Worm (Caenorhabditis elegans) whole organism, L3 larva: Measurements from ENCODE around the gene F38G1.3.

ENCODE experiments used
- R02D3.7 ChIP-seq: fragments of 150-350 bp; optimal IDR thresholded peaks from 2 replicates; lab custom pipeline; 2014; ENCODE audit warnings: missing biosample characterization, missing genetic modification characterization
- ZK546.5 ChIP-seq: sonication (generic microtip); optimal IDR thresholded peaks from 2 replicates; lab custom pipeline; 2017; ENCODE audit warnings: missing biosample characterization, missing genetic modification characterization
- ceh-16 ChIP-seq: sonication (generic microtip); optimal IDR thresholded peaks from 2 replicates; lab custom pipeline; 2017; ENCODE audit warnings: missing biosample characterization, missing genetic modification characterization
- ceh-28 ChIP-seq: fragments of 150-350 bp; optimal IDR thresholded peaks from 2 replicates; lab custom pipeline; 2014; ENCODE audit warnings: missing biosample characterization, missing genetic modification reagents, missing genetic modification characterization
- ceh-82 ChIP-seq: fragments of 150-350 bp; optimal IDR thresholded peaks from 2 replicates; lab custom pipeline; 2014; ENCODE audit warnings: missing biosample characterization, missing genetic modification characterization
- egl-27 ChIP-seq: sonication (generic microtip); optimal IDR thresholded peaks from 4 replicates; lab custom pipeline; 2017; ENCODE audit warnings: missing biosample characterization, missing genetic modification reagents, missing genetic modification characterization
- egl-5 ChIP-seq: fragments of 150-350 bp; optimal IDR thresholded peaks from 2 replicates; lab custom pipeline; 2017; ENCODE audit warnings: missing biosample characterization, missing genetic modification reagents, missing genetic modification characterization, inconsistent platforms
- elt-1 ChIP-seq: fragments of 150-350 bp; optimal IDR thresholded peaks from 2 replicates; lab custom pipeline; 2014; ENCODE audit warnings: missing biosample characterization, missing genetic modification characterization
- elt-2 ChIP-seq: sonication (generic microtip); optimal IDR thresholded peaks from 2 replicates; lab custom pipeline; 2016; ENCODE audit warnings: missing genetic modification reagents, mild to moderate bottlenecking, missing genetic modification characterization, missing compliant biosample characterization
- elt-3 ChIP-seq, 3 experiments: fragments of 150-350 bp in 1 of 3; sonication (generic microtip) in 2 of 3; optimal IDR thresholded peaks; 2 replicates in 2 of 3; 4 replicates in 1 of 3; lab custom pipeline; 2014 to 2017; ENCODE audit warnings: missing biosample characterization in 3 of 3, missing genetic modification characterization in 3 of 3
- eor-1 ChIP-seq, 2 experiments: fragments of 150-350 bp; optimal IDR thresholded peaks; 2 replicates each; lab custom pipeline; 2014 to 2018; ENCODE audit warnings: missing biosample characterization in 2 of 2, missing genetic modification characterization in 2 of 2
- fkh-10 ChIP-seq: sonication (generic microtip); optimal IDR thresholded peaks from 2 replicates; lab custom pipeline; 2017; ENCODE audit warnings: missing biosample characterization, missing genetic modification reagents, missing genetic modification characterization
- fos-1 ChIP-seq: fragments of 150-350 bp; optimal IDR thresholded peaks from 2 replicates; lab custom pipeline; 2014; ENCODE audit warnings: missing biosample characterization, missing genetic modification characterization
- jun-1 ChIP-seq: fragments of 150-350 bp; optimal IDR thresholded peaks from 2 replicates; lab custom pipeline; 2014; ENCODE audit warnings: missing biosample characterization, missing genetic modification reagents, missing genetic modification characterization
- lin-15B ChIP-seq: fragments of 150-350 bp; optimal IDR thresholded peaks from 2 replicates; lab custom pipeline; 2014; ENCODE audit warnings: missing biosample characterization, missing genetic modification characterization
- lsy-12 ChIP-seq: sonication (generic microtip); optimal IDR thresholded peaks from 2 replicates; lab custom pipeline; 2016; ENCODE audit warnings: mild to moderate bottlenecking, missing genetic modification characterization, missing compliant biosample characterization
- mdl-1 ChIP-seq: fragments of 150-350 bp; optimal IDR thresholded peaks from 2 replicates; lab custom pipeline; 2014; ENCODE audit warnings: missing biosample characterization, missing genetic modification characterization
- mml-1 ChIP-seq: fragments of 150-350 bp; sonication (generic microtip); optimal IDR thresholded peaks from 3 replicates; lab custom pipeline; 2014; ENCODE audit warnings: missing biosample characterization, missing genetic modification characterization
- nfya-1 ChIP-seq: sonication (generic microtip); optimal IDR thresholded peaks from 2 replicates; lab custom pipeline; 2017; ENCODE audit warnings: missing genetic modification characterization, mild to moderate bottlenecking, missing compliant biosample characterization, antibody characterized with exemption, moderate library complexity; ENCODE audit not compliant: insufficient read depth
- nhr-11 ChIP-seq: fragments of 150-350 bp; optimal IDR thresholded peaks from 2 replicates; lab custom pipeline; 2014; ENCODE audit warnings: missing biosample characterization, missing genetic modification characterization
- nhr-23 ChIP-seq: fragments of 150-350 bp; optimal IDR thresholded peaks from 2 replicates; lab custom pipeline; 2014; ENCODE audit warnings: missing biosample characterization, missing genetic modification reagents, missing genetic modification characterization
- nhr-25 ChIP-seq: sonication (generic microtip); optimal IDR thresholded peaks from 2 replicates; lab custom pipeline; 2017; ENCODE audit warnings: missing biosample characterization, missing genetic modification characterization
- nhr-43 ChIP-seq: sonication (generic microtip); optimal IDR thresholded peaks from 2 replicates; lab custom pipeline; 2016; ENCODE audit warnings: mild to moderate bottlenecking, missing genetic modification characterization, missing compliant biosample characterization; ENCODE audit not compliant: poor library complexity, severe bottlenecking
- nhr-67 ChIP-seq: fragments of 150-350 bp; optimal IDR thresholded peaks from 2 replicates; lab custom pipeline; 2014; ENCODE audit warnings: missing biosample characterization, missing genetic modification characterization
- nhr-77 ChIP-seq: fragments of 150-350 bp; optimal IDR thresholded peaks from 2 replicates; lab custom pipeline; 2014; ENCODE audit warnings: missing biosample characterization, missing genetic modification characterization
- pha-4 ChIP-seq: fragments of 150-350 bp; optimal IDR thresholded peaks from 2 replicates; lab custom pipeline; 2014; ENCODE audit warnings: missing biosample characterization, missing genetic modification reagents, missing genetic modification characterization
- pqm-1 ChIP-seq: fragments of 150-350 bp; optimal IDR thresholded peaks from 2 replicates; lab custom pipeline; 2017; ENCODE audit warnings: missing biosample characterization, missing genetic modification characterization, inconsistent platforms
- skn-1 ChIP-seq: fragments of 150-350 bp; optimal IDR thresholded peaks from 2 replicates; lab custom pipeline; 2014; ENCODE audit warnings: missing biosample characterization, missing genetic modification characterization
- tbx-2 ChIP-seq: sonication (generic microtip); optimal IDR thresholded peaks from 2 replicates; lab custom pipeline; 2016; ENCODE audit warnings: mild to moderate bottlenecking, missing genetic modification characterization, missing compliant biosample characterization
- unc-39 ChIP-seq: sonication (generic microtip); optimal IDR thresholded peaks from 4 replicates; lab custom pipeline; 2017; ENCODE audit warnings: missing biosample characterization, missing genetic modification characterization
- ztf-11 ChIP-seq: fragments of 150-350 bp; optimal IDR thresholded peaks from 2 replicates; lab custom pipeline; 2014; ENCODE audit warnings: missing biosample characterization, missing genetic modification characterization
- ztf-4 ChIP-seq: fragments of 150-350 bp; optimal IDR thresholded peaks from 2 replicates; lab custom pipeline; 2014; ENCODE audit warnings: missing biosample characterization, missing genetic modification characterization

F38G1.3 gene

ce11 chrX:440420-440819 is 35.9 kb upstream of the F38G1.3 start:
- peak; percentile 13 for TF ChIP-seq pha-4 (tag; lab: Kevin White, UChicago)
- peak; percentile 1 for TF ChIP-seq nfya-1 (tag; lab: Kevin White, UChicago)
- no peak for TF ChIP-seq ZK546.5
- TF ChIP-seq skn-1 (tag; lab: Kevin White, UChicago) = peak; percentile 0
- TF ChIP-seq ztf-11 = no peak
- TF ChIP-seq egl-5 = no peak
- TF ChIP-seq nhr-77 (tag; lab: Kevin White, UChicago) = no peak
- peak; percentile 68 for TF ChIP-seq jun-1 (tag; lab: Kevin White, UChicago)
- TF ChIP-seq elt-3 (tag; optimal IDR thresholded peaks at IDR 0.05; lab: Kevin White, UChicago) = no peak
- no peak for TF ChIP-seq egl-27 (tag; lab: Kevin White, UChicago)
- no peak for TF ChIP-seq eor-1 (tag; optimal IDR thresholded peaks at IDR 0.05; lab: Kevin White, UChicago)
- no peak for TF ChIP-seq ceh-28 (tag; lab: Kevin White, UChicago)
- TF ChIP-seq lin-15B (tag; lab: Kevin White, UChicago) = no peak
- no peak for TF ChIP-seq lsy-12 (tag; lab: Kevin White, UChicago)
- peak; percentile 93 for TF ChIP-seq pqm-1 (tag; lab: Kevin White, UChicago)
- no peak for TF ChIP-seq ceh-16 (tag; lab: Kevin White, UChicago)
- no peak for TF ChIP-seq fos-1 (tag; lab: Kevin White, UChicago)
- TF ChIP-seq nhr-43 = no peak
- peak; percentile 97 for TF ChIP-seq elt-2 (tag; lab: Kevin White, UChicago)
- no peak for TF ChIP-seq unc-39 (tag; lab: Kevin White, UChicago)
- no peak for TF ChIP-seq nhr-67 (tag; lab: Kevin White, UChicago)

DNA sequence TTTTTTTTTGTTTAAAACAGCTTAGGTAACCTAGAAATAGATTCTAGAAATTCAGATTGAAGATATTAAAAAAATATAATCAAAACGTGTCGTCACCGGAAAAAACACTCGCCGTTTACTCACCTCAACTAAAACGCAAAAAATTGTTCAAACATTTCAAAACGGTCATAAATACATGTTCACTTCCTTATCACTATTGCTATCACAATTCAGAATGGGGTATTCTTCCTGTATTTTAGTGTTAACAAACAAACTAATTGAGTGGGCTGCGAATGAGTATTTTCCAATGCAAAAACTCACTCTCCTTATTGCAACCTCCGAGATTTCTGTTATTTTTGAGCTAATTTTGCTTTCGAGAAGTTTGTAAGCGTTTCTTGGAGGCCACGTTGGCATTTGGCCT is 26.5 kb upstream of the F38G1.3 start, which contains the start of gene F52D1.2:
F52D1.2 (minus strand) TSS at position 393 of the 400 bp plus-strand sequence.
- TF ChIP-seq pqm-1 (tag; lab: Kevin White, UChicago) (peak; percentile 41), mdl-1 (tag; lab: Kevin White, UChicago) (no peak), R02D3.7 (tag; lab: Kevin White, UChicago) (no peak), mml-1 (tag; lab: Kevin White, UChicago) (no peak), lsy-12 (tag; lab: Kevin White, UChicago) (no peak), egl-5 (no peak), nhr-11 (tag; lab: Kevin White, UChicago) (no peak), eor-1 (tag; optimal IDR thresholded peaks at IDR 0.05; lab: Kevin White, UChicago) (no peak), elt-2 (tag; lab: Kevin White, UChicago) (peak; percentile 57), ztf-4 (tag; lab: Kevin White, UChicago) (no peak), elt-3 (tag; optimal IDR thresholded peaks at IDR 0.05; lab: Kevin White, UChicago) (no peak), ZK546.5 (no peak), egl-27 (tag; lab: Kevin White, UChicago) (no peak), jun-1 (tag; lab: Kevin White, UChicago) (no peak), nhr-23 (tag; lab: Kevin White, UChicago) (no peak), skn-1 (tag; lab: Kevin White, UChicago) (no peak)
- TF ChIP-seq, all 47 proteins: peak for 2

DNA sequence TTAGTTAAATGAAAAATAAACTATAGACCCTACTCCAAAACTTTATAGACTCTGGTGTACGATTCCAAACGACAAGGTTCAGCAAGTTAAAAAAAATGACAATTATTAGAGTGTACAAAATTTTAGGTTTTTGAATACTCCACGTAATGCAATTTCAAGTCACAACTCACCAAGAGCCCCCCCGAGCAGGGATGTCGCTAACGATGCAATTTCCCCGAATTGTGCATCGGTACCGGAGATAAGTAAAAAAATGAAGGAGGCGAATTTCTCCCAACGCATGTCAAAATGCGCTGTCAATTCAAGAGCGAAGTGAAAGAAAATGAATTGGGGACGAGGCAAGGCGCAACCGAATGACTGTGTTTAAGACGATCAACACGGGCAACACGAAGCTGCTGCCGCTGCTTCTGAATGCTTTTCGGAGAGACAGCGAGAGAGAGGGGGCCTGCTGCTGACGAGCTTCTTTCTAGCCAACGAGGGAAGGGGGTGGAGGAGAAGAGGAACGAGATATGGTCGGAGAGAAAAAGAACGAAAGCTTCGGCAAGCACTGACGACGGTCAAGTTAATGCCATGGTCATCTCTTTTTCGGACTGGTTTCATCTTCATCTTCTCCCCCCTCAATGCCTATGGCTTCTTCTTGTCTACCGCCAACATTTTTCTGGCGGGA is 19.1 kb upstream of the F38G1.3 start, which contains the start of gene abu-12:
abu-12 (minus strand) TSS at position 472 of the 664 bp plus-strand sequence.
- TF ChIP-seq ceh-82 (tag; lab: Kevin White, UChicago) (no peak), nhr-25 (tag; lab: Kevin White, UChicago) (peak; percentile 55)

ce11 chrX:459316-459715 is 17.0 kb upstream of the F38G1.3 start:
- TF ChIP-seq tbx-2 (no peak), elt-1 (tag; lab: Kevin White, UChicago) (peak; percentile 86)

- TF ChIP-seq fkh-10 (GFP tag; lab: Kevin White, UChicago) (no peak), nhr-23 (tag; lab: Kevin White, UChicago) (peak; percentile 44), pha-4 (tag; lab: Kevin White, UChicago) (no peak), elt-3 (tag; optimal IDR thresholded peaks at IDR 0.05; lab: Kevin White, UChicago) (peak in 1 of 3 experiments; percentile 23)
Observed at ce11 chrX:460351-460750, 16.0 kb upstream of the F38G1.3 start, which contains the start of gene aagr-4. Gene aagr-4, plus strand, starts transcription at chrX:460651.
